Fruit fly (Drosophila melanogaster) whole organism, embryonic: ENCODE measurements around the gene CG15209.

ENCODE experiments used
- Asciz ChIP-seq: fragments of 200-800 bp; sonication (Bioruptor generic); optimal IDR thresholded peaks from 2 replicates; lab custom pipeline; 2017; ENCODE audit warnings: missing biosample characterization, mild to moderate bottlenecking, missing genetic modification characterization, missing genetic modification reagents
- CG10147 ChIP-seq: fragments of 200-800 bp; sonication (Bioruptor generic); optimal IDR thresholded peaks from 2 replicates; lab custom pipeline; 2019; ENCODE audit warnings: missing biosample characterization, mild to moderate bottlenecking, missing genetic modification characterization, moderate library complexity
- CG10209 ChIP-seq: fragments of 200-800 bp; sonication (Bioruptor generic); optimal IDR thresholded peaks from 3 replicates; lab custom pipeline; 2017; ENCODE audit warnings: missing biosample characterization, mild to moderate bottlenecking, missing genetic modification characterization, missing genetic modification reagents
- CG10462 ChIP-seq: fragments of 200-800 bp; sonication (Bioruptor generic); optimal IDR thresholded peaks from 2 replicates; lab custom pipeline; 2016; ENCODE audit warnings: missing biosample characterization, missing genetic modification characterization
- CG11456 ChIP-seq: fragments of 200-800 bp; sonication (Bioruptor generic); IDR thresholded peaks from 3 replicates; pipeline ENCODE4 v1.3.6; 2022; ENCODE audit warnings: missing biosample characterization, missing genetic modification characterization
- CG11560 ChIP-seq: fragments of 200-800 bp; sonication (Bioruptor generic); IDR thresholded peaks from 3 replicates; pipeline ENCODE4 v1.3.6; 2022; ENCODE audit warnings: missing biosample characterization, missing genetic modification characterization
- CG12104 ChIP-seq: fragments of 200-800 bp; sonication (Bioruptor generic); optimal IDR thresholded peaks from 3 replicates; lab custom pipeline; 2016; ENCODE audit warnings: missing biosample characterization, missing genetic modification characterization
- CG12219 ChIP-seq: fragments of 200-800 bp; sonication (Bioruptor generic); optimal IDR thresholded peaks from 3 replicates; lab custom pipeline; 2018; ENCODE audit warnings: missing biosample characterization, mild to moderate bottlenecking, missing genetic modification characterization
- CG14965 ChIP-seq: fragments of 200-800 bp; sonication (Bioruptor generic); optimal IDR thresholded peaks from 2 replicates; lab custom pipeline; 2016; ENCODE audit warnings: missing biosample characterization, missing genetic modification characterization, borderline replicate concordance
- CG18011 ChIP-seq: fragments of 200-800 bp; sonication (Bioruptor generic); optimal IDR thresholded peaks from 2 replicates; lab custom pipeline; 2017; ENCODE audit warnings: missing biosample characterization, missing genetic modification characterization, mild to moderate bottlenecking, moderate library complexity, missing genotype
- CG18619 ChIP-seq: fragments of 200-800 bp; sonication (Bioruptor generic); optimal IDR thresholded peaks from 3 replicates; lab custom pipeline; 2017; ENCODE audit warnings: missing biosample characterization, mild to moderate bottlenecking, missing genetic modification characterization
- CG2120 ChIP-seq: fragments of 200-800 bp; sonication (Bioruptor generic); optimal IDR thresholded peaks from 3 replicates; lab custom pipeline; 2016; ENCODE audit warnings: missing biosample characterization, missing genetic modification characterization
- CG31365 ChIP-seq: fragments of 200-800 bp; sonication (Bioruptor generic); optimal IDR thresholded peaks from 2 replicates; lab custom pipeline; 2018; ENCODE audit warnings: missing biosample characterization, mild to moderate bottlenecking, missing genetic modification characterization
- CG31388 ChIP-seq: fragments of 200-800 bp; sonication (Bioruptor generic); optimal IDR thresholded peaks from 2 replicates; lab custom pipeline; 2016; ENCODE audit warnings: missing biosample characterization, missing genetic modification characterization
- CG33557 ChIP-seq: fragments of 200-800 bp; sonication (Bioruptor generic); optimal IDR thresholded peaks from 2 replicates; lab custom pipeline; 2019; ENCODE audit warnings: missing biosample characterization, mild to moderate bottlenecking, missing genetic modification characterization, moderate library complexity
- CG4282 ChIP-seq: fragments of 200-800 bp; sonication (Bioruptor generic); optimal IDR thresholded peaks from 2 replicates; lab custom pipeline; 2016; ENCODE audit warnings: missing biosample characterization, missing genetic modification characterization
- CG4707 ChIP-seq: fragments of 200-800 bp; sonication (Bioruptor generic); optimal IDR thresholded peaks from 2 replicates; lab custom pipeline; 2018; ENCODE audit warnings: missing biosample characterization, mild to moderate bottlenecking, missing genetic modification characterization, moderate library complexity
- CG6689 ChIP-seq: fragments of 200-800 bp; sonication (Bioruptor generic); IDR thresholded peaks from 2 replicates; pipeline ENCODE4 v1.3.6; 2022; ENCODE audit warnings: missing biosample characterization, missing genetic modification characterization
- CG7372 ChIP-seq: fragments of 200-800 bp; sonication (Bioruptor generic); IDR thresholded peaks from 2 replicates; pipeline ENCODE4 v1.3.6; 2022; ENCODE audit warnings: missing biosample characterization, missing genetic modification characterization
- CG9215 ChIP-seq: fragments of 200-800 bp; sonication (Bioruptor generic); IDR thresholded peaks from 2 replicates; pipeline ENCODE4 v1.3.6; 2022; ENCODE audit warnings: missing biosample characterization, missing genetic modification characterization
- D19B ChIP-seq: fragments of 200-800 bp; sonication (Bioruptor generic); optimal IDR thresholded peaks from 2 replicates; lab custom pipeline; 2017; ENCODE audit warnings: missing biosample characterization, mild to moderate bottlenecking, missing genetic modification characterization
- Dip2 ChIP-seq: fragments of 200-800 bp; sonication (Bioruptor generic); IDR thresholded peaks from 2 replicates; pipeline ENCODE4 v1.3.6; 2022; ENCODE audit warnings: missing biosample characterization, missing genetic modification characterization
- Dp ChIP-seq: fragments of 200-800 bp; sonication (Bioruptor generic); optimal IDR thresholded peaks from 2 replicates; lab custom pipeline; 2018; ENCODE audit warnings: missing biosample characterization, mild to moderate bottlenecking, missing genetic modification characterization, moderate library complexity
- Fer1 ChIP-seq: fragments of 200-800 bp; sonication (Bioruptor generic); optimal IDR thresholded peaks from 2 replicates; lab custom pipeline; 2017; ENCODE audit warnings: missing biosample characterization, mild to moderate bottlenecking, missing genetic modification characterization
- HmgZ ChIP-seq: fragments of 200-800 bp; sonication (Bioruptor generic); optimal IDR thresholded peaks from 2 replicates; lab custom pipeline; 2018; ENCODE audit warnings: missing biosample characterization, mild to moderate bottlenecking, missing genetic modification characterization
- Hmr ChIP-seq: fragments of 200-800 bp; sonication (Bioruptor generic); optimal IDR thresholded peaks from 3 replicates; lab custom pipeline; 2017; ENCODE audit warnings: mild to moderate bottlenecking, missing biosample characterization, missing genetic modification reagents, missing genetic modification characterization
- MESR4 ChIP-seq: fragments of 200-800 bp; sonication (Bioruptor generic); optimal IDR thresholded peaks from 2 replicates; lab custom pipeline; 2018; ENCODE audit warnings: missing biosample characterization, mild to moderate bottlenecking, missing genetic modification characterization, moderate library complexity
- Max ChIP-seq: fragments of 200-800 bp; sonication (Bioruptor generic); optimal IDR thresholded peaks from 2 replicates; lab custom pipeline; 2016; ENCODE audit warnings: missing biosample characterization, mild to moderate bottlenecking, missing genetic modification characterization
- NFAT ChIP-seq: fragments of 200-800 bp; sonication (Bioruptor generic); IDR thresholded peaks from 2 replicates; pipeline ENCODE4 v1.3.6; 2022; ENCODE audit warnings: missing biosample characterization, missing genetic modification characterization
- Nf-YC ChIP-seq: fragments of 200-800 bp; optimal IDR thresholded peaks from 3 replicates; lab custom pipeline; 2019; ENCODE audit warnings: missing biosample characterization, mild to moderate bottlenecking, missing genetic modification characterization, moderate library complexity
- Oli ChIP-seq: fragments of 200-800 bp; sonication (Bioruptor generic); optimal IDR thresholded peaks from 2 replicates; lab custom pipeline; 2018; ENCODE audit warnings: missing biosample characterization, mild to moderate bottlenecking, missing genetic modification characterization, moderate library complexity
- Sox102F ChIP-seq: fragments of 200-800 bp; sonication (Bioruptor generic); optimal IDR thresholded peaks from 2 replicates; lab custom pipeline; 2018; ENCODE audit warnings: missing biosample characterization, mild to moderate bottlenecking, missing genetic modification characterization, moderate library complexity
- amos ChIP-seq: fragments of 200-800 bp; sonication (Bioruptor generic); IDR thresholded peaks from 2 replicates; pipeline ENCODE4 v1.3.6; 2022; ENCODE audit warnings: missing biosample characterization, missing genetic modification characterization; ENCODE audit not compliant: partially characterized antibody
- ap ChIP-seq: fragments of 200-800 bp; sonication (Bioruptor generic); IDR thresholded peaks from 2 replicates; pipeline ENCODE4 v1.3.6; 2022; ENCODE audit warnings: missing biosample characterization, missing genetic modification characterization
- cato ChIP-seq: fragments of 200-800 bp; sonication (Bioruptor generic); optimal IDR thresholded peaks from 2 replicates; lab custom pipeline; 2016; ENCODE audit warnings: missing biosample characterization, missing genetic modification characterization, borderline replicate concordance
- corto ChIP-seq: fragments of 200-800 bp; sonication (Bioruptor generic); optimal IDR thresholded peaks from 2 replicates; lab custom pipeline; 2016; ENCODE audit warnings: missing biosample characterization, mild to moderate bottlenecking, missing genetic modification characterization, moderate library complexity
- croc ChIP-seq: fragments of 200-800 bp; sonication (Bioruptor generic); conservative IDR thresholded peaks from 3 replicates; pipeline ENCODE4 v1.3.6; 2022; ENCODE audit warnings: missing biosample characterization, missing genetic modification characterization
- cwo ChIP-seq: fragments of 200-800 bp; sonication (Bioruptor generic); optimal IDR thresholded peaks from 3 replicates; lab custom pipeline; 2017; ENCODE audit warnings: missing biosample characterization, missing genetic modification characterization, mild to moderate bottlenecking, moderate library complexity, missing genetic modification reagents
- disco-r ChIP-seq: fragments of 200-800 bp; sonication (Bioruptor generic); optimal IDR thresholded peaks from 2 replicates; lab custom pipeline; 2016; ENCODE audit warnings: missing biosample characterization, missing genetic modification characterization
- esg ChIP-seq: fragments of 200-800 bp; sonication (Bioruptor generic); conservative IDR thresholded peaks from 2 replicates; pipeline ENCODE4 v1.3.6; 2022; ENCODE audit warnings: missing biosample characterization, missing genetic modification characterization
- fd64A ChIP-seq: fragments of 200-800 bp; sonication (Bioruptor generic); optimal IDR thresholded peaks from 3 replicates; lab custom pipeline; 2018; ENCODE audit warnings: missing biosample characterization, mild to moderate bottlenecking, missing genetic modification characterization
- fd96Cb ChIP-seq: fragments of 200-800 bp; sonication (Bioruptor generic); optimal IDR thresholded peaks from 2 replicates; lab custom pipeline; 2018; ENCODE audit warnings: missing biosample characterization, mild to moderate bottlenecking, missing genetic modification characterization, moderate library complexity
- kni ChIP-seq: fragments of 200-800 bp; sonication (Bioruptor generic); optimal IDR thresholded peaks from 3 replicates; lab custom pipeline; 2017; ENCODE audit warnings: mild to moderate bottlenecking, missing biosample characterization, missing genetic modification reagents, missing genetic modification characterization
- oc ChIP-seq: fragments of 200-800 bp; sonication (Bioruptor generic); optimal IDR thresholded peaks from 2 replicates; lab custom pipeline; 2018; ENCODE audit warnings: missing biosample characterization, mild to moderate bottlenecking, missing genetic modification characterization, moderate library complexity
- onecut ChIP-seq: fragments of 200-800 bp; sonication (Bioruptor generic); IDR thresholded peaks from 2 replicates; pipeline ENCODE4 v1.3.6; 2022; ENCODE audit warnings: missing biosample characterization, missing genetic modification characterization
- salm ChIP-seq: fragments of 200-800 bp; sonication (Bioruptor generic); optimal IDR thresholded peaks from 2 replicates; lab custom pipeline; 2018; ENCODE audit warnings: missing biosample characterization, mild to moderate bottlenecking, missing genetic modification characterization
- sens-2 ChIP-seq: fragments of 200-800 bp; sonication (Bioruptor generic); IDR thresholded peaks from 2 replicates; pipeline ENCODE4 v1.3.6; 2022; ENCODE audit warnings: missing biosample characterization, missing genetic modification characterization
- sob ChIP-seq: fragments of 200-800 bp; sonication (Bioruptor generic); IDR thresholded peaks from 2 replicates; pipeline ENCODE4 v1.3.6; 2022; ENCODE audit warnings: missing biosample characterization, missing genetic modification characterization
- wor ChIP-seq: fragments of 200-800 bp; sonication (Bioruptor generic); IDR thresholded peaks from 2 replicates; pipeline ENCODE4 v1.3.6; 2022; ENCODE audit warnings: missing biosample characterization, missing genetic modification characterization

Gene CG15209

dm6 chrX:10822678-10823440 is 19.1 kb upstream of the CG15209 start (continued):
- TF ChIP-seq Max (GFP tag; lab: Kevin White, UChicago) (peak; percentile 30), NFAT (no peak), corto (no peak), MESR4 (no peak), Nf-YC (tag; lab: Kevin White, UChicago) (peak; percentile 40), oc (tag; lab: Kevin White, UChicago) (peak; percentile 53), disco-r (GFP tag; lab: Kevin White, UChicago) (no peak), CG18011 (GFP tag; lab: Kevin White, UChicago) (no peak), fd64A (GFP tag; lab: Kevin White, UChicago) (no peak), Dip2 (GFP tag; lab: Robert Waterston, UW) (no peak), cwo (GFP tag; lab: Kevin White, UChicago) (peak; percentile 47), onecut (GFP tag; lab: Robert Waterston, UW) (peak; percentile 25), CG12219 (peak; percentile 66), Fer1 (peak; percentile 78), CG14965 (no peak), Oli (tag; lab: Kevin White, UChicago) (peak; percentile 81), HmgZ (tag; lab: Kevin White, UChicago) (peak; percentile 57), CG6689 (peak; percentile 67), CG31388 (GFP tag; lab: Kevin White, UChicago) (no peak), Hmr (peak; percentile 72), CG18619 (GFP tag; lab: Kevin White, UChicago) (peak; percentile 54), Sox102F (peak; percentile 68), CG11560 (tag; lab: Robert Waterston, UW) (no peak), esg (0 out of 2 replicates have a peak, but pooled peaks have one; percentile 15), cato (GFP tag; lab: Kevin White, UChicago) (no peak), amos (GFP tag; lab: Robert Waterston, UW) (no peak), CG10462 (GFP tag; lab: Kevin White, UChicago) (peak; percentile 12), CG11456 (no peak), CG4282 (GFP tag; lab: Kevin White, UChicago) (no peak), sob (no peak), CG33557 (GFP tag; lab: Kevin White, UChicago) (peak; percentile 87), fd96Cb (tag; lab: Kevin White, UChicago) (peak; percentile 85), salm (tag; lab: Kevin White, UChicago) (peak; percentile 40), CG10209 (GFP tag; lab: Kevin White, UChicago) (peak; percentile 75), wor (GFP tag; lab: Robert Waterston, UW) (peak; percentile 52), Dp (no peak), croc (GFP tag; lab: Robert Waterston, UW) (peak; percentile 68), CG10147 (GFP tag; lab: Kevin White, UChicago) (peak; percentile 61), Asciz (GFP tag; lab: Kevin White, UChicago) (peak; percentile 38), CG4707 (peak; percentile 30), sens-2 (GFP tag; lab: Robert Waterston, UW) (no peak), D19B (GFP tag; lab: Kevin White, UChicago) (no peak), CG12104 (GFP tag; lab: Kevin White, UChicago) (no peak), kni (GFP tag; lab: Kevin White, UChicago) (peak; percentile 89), CG2120 (peak; percentile 66), CG31365 (tag; lab: Kevin White, UChicago) (peak; percentile 14), ap (peak; percentile 41; the same call in 1 of the 2 replicates), CG9215 (GFP tag; lab: Robert Waterston, UW) (peak; percentile 34; the same call in 1 of the 2 replicates), CG7372 (no peak)
